Fruit fly (Drosophila melanogaster) Kc167 (cell line): ENCODE data around the gene CG6724.

Experiments used
- Myc ChIP-seq: fragments of >200 bp; optimal IDR thresholded peaks from 2 replicates; lab custom pipeline; 2017; ENCODE audit warnings: missing external identifiers
- Sin3A ChIP-seq: fragments of >200 bp; optimal IDR thresholded peaks from 2 replicates; lab custom pipeline; 2018; ENCODE audit warnings: missing external identifiers
- h ChIP-seq: fragments of >200 bp; optimal IDR thresholded peaks from 3 replicates; lab custom pipeline; 2018; ENCODE audit warnings: missing external identifiers
- insv ChIP-seq: fragments of >200 bp; optimal IDR thresholded peaks from 3 replicates; lab custom pipeline; 2018; ENCODE audit warnings: missing external identifiers
- psq ChIP-seq: fragments of >200 bp; optimal IDR thresholded peaks from 2 replicates; lab custom pipeline; 2017; ENCODE audit warnings: missing external identifiers
- ttk ChIP-seq: sonication (Bioruptor generic); optimal IDR thresholded peaks from 2 replicates; lab custom pipeline; 2017; ENCODE audit warnings: missing external identifiers

- TF ChIP-seq insv (no peak), ttk (lab: Kevin White, UChicago) (no peak), psq (lab: Kevin White, UChicago) (no peak), Myc (lab: Kevin White, UChicago) (no peak), Sin3A (no peak), h (lab: Kevin White, UChicago) (no peak)
These were observed 22.3 kb upstream of the CG6724 start for dm6 chr2L:10792072-10792471.
